In genomic region chrX:11576429-11577088, ce11 we compare ENCODE assay signal across 8 worm cellular contexts.
TF ChIP-seq lines count a peak whose summit lies in the region.

No protein-coding gene starts in this region.

TF ChIP-seq in whole organism, L1 larva, 84 proteins besides CTCF, POLR2A, EP300 and RAD21 (continues in another document):
- TF ChIP-seq mab-9 (GFP tag; IDR thresholded peaks at IDR 0.05; lab: Robert Waterston, UW), result 0 out of 2 replicates have a peak, but pooled peaks have one; percentile 19
- no peak for TF ChIP-seq Y116A8C.19 (tag; optimal IDR thresholded peaks at IDR 0.05; lab: Kevin White, UChicago; ENCODE audit: borderline replicate concordance)
- TF ChIP-seq fkh-8 (tag; optimal IDR thresholded peaks at IDR 0.05; lab: Kevin White, UChicago), result no peak
- TF ChIP-seq pax-3 (tag; optimal IDR thresholded peaks at IDR 0.05; lab: Kevin White, UChicago), result no peak
- no peak for TF ChIP-seq lir-3 (tag; optimal IDR thresholded peaks at IDR 0.05; lab: Kevin White, UChicago; ENCODE audit: poor library complexity)
- no peak for TF ChIP-seq skn-1 (tag; optimal IDR thresholded peaks at IDR 0.05; lab: Kevin White, UChicago)
- TF ChIP-seq nhr-90 (tag; optimal IDR thresholded peaks at IDR 0.05; lab: Kevin White, UChicago; ENCODE audit: poor library complexity), result no peak
- no peak for TF ChIP-seq ama-1 (optimal IDR thresholded peaks at IDR 0.05; lab: Kevin White, UChicago)
- TF ChIP-seq lin-39 (tag; optimal IDR thresholded peaks at IDR 0.05; lab: Kevin White, UChicago), result no peak
- TF ChIP-seq fkh-4 (tag; optimal IDR thresholded peaks at IDR 0.05; lab: Kevin White, UChicago; ENCODE audit: borderline replicate concordance), result no peak

TF ChIP-seq in whole organism, L2 larva, 48 proteins besides CTCF, POLR2A, EP300 and RAD21:
- TF ChIP-seq mdl-1 (tag; optimal IDR thresholded peaks at IDR 0.05; lab: Kevin White, UChicago) (peak in 1 of 2 experiments; percentile 6), ztf-11 (tag; optimal IDR thresholded peaks at IDR 0.05; lab: Kevin White, UChicago) (no peak), mab-5 (tag; optimal IDR thresholded peaks at IDR 0.05; lab: Kevin White, UChicago) (peak; percentile 82)

TF ChIP-seq in whole organism, L3 larva, 47 proteins besides CTCF, POLR2A, EP300 and RAD21:
- no peak for TF ChIP-seq nfya-1 (tag; optimal IDR thresholded peaks at IDR 0.05; lab: Kevin White, UChicago; ENCODE audit: insufficient read depth)
- no peak for TF ChIP-seq ama-1 (optimal IDR thresholded peaks at IDR 0.05; lab: Kevin White, UChicago)
- peak; percentile 64 for TF ChIP-seq lin-39 (tag; optimal IDR thresholded peaks at IDR 0.05; lab: Kevin White, UChicago)
- no peak for TF ChIP-seq elt-2 (tag; optimal IDR thresholded peaks at IDR 0.05; lab: Kevin White, UChicago)
- TF ChIP-seq unc-62 (GFP tag; optimal IDR thresholded peaks at IDR 0.05; lab: Kevin White, UChicago), result peak; percentile 32
- no peak for TF ChIP-seq mdl-1 (tag; optimal IDR thresholded peaks at IDR 0.05; lab: Kevin White, UChicago)
- no peak for TF ChIP-seq nhr-67 (tag; optimal IDR thresholded peaks at IDR 0.05; lab: Kevin White, UChicago)
- TF ChIP-seq fos-1 (tag; optimal IDR thresholded peaks at IDR 0.05; lab: Kevin White, UChicago), result no peak
- TF ChIP-seq R02D3.7 (tag; optimal IDR thresholded peaks at IDR 0.05; lab: Kevin White, UChicago), result no peak

TF ChIP-seq in whole organism, L4 larva, 104 proteins besides CTCF, POLR2A, EP300 and RAD21 (continues in another document):
- TF ChIP-seq ceh-82 (tag; optimal IDR thresholded peaks at IDR 0.05; lab: Kevin White, UChicago) (no peak), lim-7 (GFP tag; IDR thresholded peaks at IDR 0.05; lab: Robert Waterston, UW) (no peak), tag-97 (GFP tag; IDR thresholded peaks at IDR 0.05; lab: Robert Waterston, UW) (peak; percentile 76; the same call in 1 of the 2 replicates), hmg-1.1 (GFP tag; IDR thresholded peaks at IDR 0.05; lab: Robert Waterston, UW) (0 out of 2 replicates have a peak, but pooled peaks have one; percentile 38), unc-62 (GFP tag; optimal IDR thresholded peaks at IDR 0.05 in 1 of 2; lab: Kevin White, UChicago) (peak in 1 of 2 experiments; percentile 98), unc-62 (tag; optimal IDR thresholded peaks at IDR 0.05; lab: Kevin White, UChicago) (no peak), Y5F2A.4 (GFP tag; optimal IDR thresholded peaks at IDR 0.05; lab: Kevin White, UChicago) (no peak), hlh-30 (tag; optimal IDR thresholded peaks at IDR 0.05; lab: Kevin White, UChicago; ENCODE audit: insufficient read depth) (no peak), R02D3.7 (tag; optimal IDR thresholded peaks at IDR 0.05; lab: Kevin White, UChicago) (no peak), hlh-11 (tag; optimal IDR thresholded peaks at IDR 0.05; lab: Kevin White, UChicago) (peak; percentile 37), php-3 (GFP tag; IDR thresholded peaks at IDR 0.05; lab: Robert Waterston, UW) (no peak), set-16 (GFP tag; IDR thresholded peaks at IDR 0.05; lab: Robert Waterston, UW) (peak; percentile 76), jun-1 (tag; optimal IDR thresholded peaks at IDR 0.05; lab: Kevin White, UChicago) (no peak), aha-1 (tag; lab: Kevin White, UChicago) (peak; percentile 91)

TF ChIP-seq in whole organism, late embryonic, 69 proteins besides CTCF, POLR2A, EP300 and RAD21:
- TF ChIP-seq pat-9 (tag; optimal IDR thresholded peaks at IDR 0.05; lab: Kevin White, UChicago), result peak; percentile 9
- no peak for TF ChIP-seq pha-2 (tag; optimal IDR thresholded peaks at IDR 0.05; lab: Kevin White, UChicago)
- peak; percentile 78 for TF ChIP-seq unc-55 (GFP tag; optimal IDR thresholded peaks at IDR 0.05; lab: Kevin White, UChicago)
- TF ChIP-seq ref-2 (tag; optimal IDR thresholded peaks at IDR 0.05; lab: Kevin White, UChicago), result no peak
- TF ChIP-seq fkh-10 (GFP tag; optimal IDR thresholded peaks at IDR 0.05; lab: Kevin White, UChicago), result no peak
- no peak for TF ChIP-seq nhr-232 (tag; optimal IDR thresholded peaks at IDR 0.05; lab: Kevin White, UChicago)

TF ChIP-seq in whole organism, midembryonic, 9 proteins besides CTCF, POLR2A, EP300 and RAD21:
- no peak for TF ChIP-seq ztf-23 (GFP tag; IDR thresholded peaks at IDR 0.05; lab: Robert Waterston, UW)
- 0 out of 2 replicates have a peak, but pooled peaks have one; percentile 32 for TF ChIP-seq flt-1 (GFP tag; IDR thresholded peaks at IDR 0.05; lab: Robert Waterston, UW)
TF ChIP-seq in whole organism, midembryonic: peak in this region for 1.

TF ChIP-seq in whole organism, mixed stage, embryonic, 35 proteins besides CTCF, POLR2A, EP300 and RAD21:
- TF ChIP-seq unc-120 (tag; optimal IDR thresholded peaks at IDR 0.05; lab: Kevin White, UChicago; ENCODE audit: poor library complexity, severe bottlenecking) (peak; percentile 55), hlh-1 (tag; optimal IDR thresholded peaks at IDR 0.05; lab: Kevin White, UChicago) (peak; percentile 53), drap-1 (GFP tag; optimal IDR thresholded peaks at IDR 0.05; lab: Kevin White, UChicago) (peak; percentile 7), M03D4.4 (tag; optimal IDR thresholded peaks at IDR 0.05; lab: Kevin White, UChicago) (no peak), unc-62 (GFP tag; optimal IDR thresholded peaks at IDR 0.05; lab: Kevin White, UChicago) (peak; percentile 79)

TF ChIP-seq in whole organism, young adult, 124 proteins besides CTCF, POLR2A, EP300 and RAD21:
- TF ChIP-seq egrh-3 (GFP tag; IDR thresholded peaks at IDR 0.05; lab: Robert Waterston, UW), result peak; percentile 36; the same call in 1 of the 2 replicates
- no peak for TF ChIP-seq tlf-1 (GFP tag; optimal IDR thresholded peaks at IDR 0.05; lab: Kevin White, UChicago)
- no peak for TF ChIP-seq cebp-2 (GFP tag; IDR thresholded peaks at IDR 0.05; lab: Robert Waterston, UW)
- TF ChIP-seq zfh-2 (GFP tag; conservative IDR thresholded peaks at IDR 0.05; lab: Robert Waterston, UW), result peak; percentile 86
